Fruit fly (Drosophila melanogaster) whole organism, adult: ENCODE data around the gene trx.

Experiments
- CG11617 ChIP-seq: fragments of 200-800 bp; sonication (Bioruptor generic); optimal IDR thresholded peaks from 2 replicates; lab custom pipeline; 2017; ENCODE audit warnings: mild to moderate bottlenecking, missing biosample characterization, missing genetic modification reagents, missing genetic modification characterization
- CG14711 ChIP-seq: fragments of 200-800 bp; sonication (Bioruptor generic); optimal IDR thresholded peaks from 2 replicates; lab custom pipeline; 2018; ENCODE audit warnings: missing biosample characterization, mild to moderate bottlenecking, missing genetic modification characterization, moderate library complexity
- CG1620 ChIP-seq: fragments of 200-800 bp; sonication (Bioruptor generic); optimal IDR thresholded peaks from 2 replicates; lab custom pipeline; 2016; ENCODE audit warnings: missing biosample characterization, missing genetic modification characterization
- CG33017 ChIP-seq: fragments of 200-800 bp; sonication (Bioruptor generic); optimal IDR thresholded peaks from 2 replicates; lab custom pipeline; 2018; ENCODE audit warnings: missing biosample characterization, mild to moderate bottlenecking, missing genetic modification characterization, moderate library complexity
- CG7045 ChIP-seq: fragments of 200-800 bp; sonication (Bioruptor generic); optimal IDR thresholded peaks from 2 replicates; lab custom pipeline; 2017; ENCODE audit warnings: missing biosample characterization, mild to moderate bottlenecking, missing genetic modification characterization
- CG7101 ChIP-seq: fragments of 200-800 bp; sonication (Bioruptor generic); optimal IDR thresholded peaks from 2 replicates; lab custom pipeline; 2018; ENCODE audit warnings: missing biosample characterization, mild to moderate bottlenecking, missing genetic modification characterization, moderate library complexity
- Clk ChIP-seq: fragments of 200-800 bp; sonication (Bioruptor generic); optimal IDR thresholded peaks from 2 replicates; lab custom pipeline; 2017; ENCODE audit warnings: missing biosample characterization, missing genetic modification characterization
- Crg-1 ChIP-seq: fragments of 200-800 bp; sonication (Bioruptor generic); optimal IDR thresholded peaks from 2 replicates; lab custom pipeline; 2016; ENCODE audit warnings: missing biosample characterization, missing genetic modification characterization
- Hr96 ChIP-seq: fragments of 200-800 bp; sonication (Bioruptor generic); optimal IDR thresholded peaks from 2 replicates; lab custom pipeline; 2016; ENCODE audit warnings: missing biosample characterization, missing genetic modification characterization
- cic ChIP-seq: fragments of 200-800 bp; sonication (Bioruptor generic); optimal IDR thresholded peaks from 2 replicates; lab custom pipeline; 2017; ENCODE audit warnings: missing biosample characterization, mild to moderate bottlenecking, missing genetic modification characterization, moderate library complexity
- cnc ChIP-seq, 2 experiments: fragments of >200 bp; optimal IDR thresholded peaks; 2 replicates each; lab custom pipeline; 2017
- ovo ChIP-seq: fragments of 200-800 bp; sonication (Bioruptor generic); optimal IDR thresholded peaks from 2 replicates; lab custom pipeline; 2016; ENCODE audit warnings: missing biosample characterization, missing genetic modification characterization
- tj ChIP-seq: fragments of 200-800 bp; sonication (Bioruptor generic); optimal IDR thresholded peaks from 3 replicates; lab custom pipeline; 2017; ENCODE audit warnings: missing biosample characterization, mild to moderate bottlenecking, missing genetic modification characterization, moderate library complexity
- toe ChIP-seq: fragments of 200-800 bp; sonication (Bioruptor generic); optimal IDR thresholded peaks from 2 replicates; lab custom pipeline; 2016; ENCODE audit warnings: missing biosample characterization, missing genetic modification characterization

dm6 chr3R:14220105-14220504 is 66.6 kb downstream of the trx start, which contains the start of gene CG31326:
- TF ChIP-seq CG14711: no peak
- no peak for TF ChIP-seq Crg-1 (GFP tag; lab: Kevin White, UChicago)
- no peak for TF ChIP-seq toe (GFP tag; lab: Kevin White, UChicago)
- no peak for TF ChIP-seq Clk (GFP tag; lab: Kevin White, UChicago)
- no peak for TF ChIP-seq CG33017
- no peak for TF ChIP-seq CG7045
- TF ChIP-seq tj: no peak
- TF ChIP-seq CG7101 (tag; lab: Kevin White, UChicago): no peak
- no peak for TF ChIP-seq CG1620 (GFP tag; lab: Kevin White, UChicago)
- TF ChIP-seq CG11617 (GFP tag; lab: Kevin White, UChicago): no peak
- no peak for TF ChIP-seq Hr96 (GFP tag; lab: Kevin White, UChicago)
- no peak for TF ChIP-seq cnc (optimal IDR thresholded peaks at IDR 0.05; lab: Kevin White, UChicago)
- peak; percentile 36 for TF ChIP-seq cic (GFP tag; lab: Kevin White, UChicago)
- no peak for TF ChIP-seq ovo (GFP tag; lab: Kevin White, UChicago)
